Worm (Caenorhabditis elegans) whole organism, L3 larva: ENCODE measurements around the gene flap-1.

Source experiments
- lin-39 ChIP-seq: fragments of 150-350 bp; optimal IDR thresholded peaks from 2 replicates; lab custom pipeline; 2018; ENCODE audit warnings: missing biosample characterization, missing genetic modification reagents, missing genetic modification characterization
- mdl-1 ChIP-seq: fragments of 150-350 bp; optimal IDR thresholded peaks from 2 replicates; lab custom pipeline; 2014; ENCODE audit warnings: missing biosample characterization, missing genetic modification characterization
- nhr-28 ChIP-seq: fragments of 150-350 bp; optimal IDR thresholded peaks from 2 replicates; lab custom pipeline; 2014; ENCODE audit warnings: missing biosample characterization, missing genetic modification characterization
- nhr-76 ChIP-seq: fragments of 150-350 bp; sonication (generic microtip); optimal IDR thresholded peaks from 5 replicates; lab custom pipeline; 2014; ENCODE audit warnings: missing biosample characterization, missing genetic modification characterization
- tbx-2 ChIP-seq: sonication (generic microtip); optimal IDR thresholded peaks from 2 replicates; lab custom pipeline; 2016; ENCODE audit warnings: mild to moderate bottlenecking, missing genetic modification characterization, missing compliant biosample characterization
- unc-39 ChIP-seq: sonication (generic microtip); optimal IDR thresholded peaks from 4 replicates; lab custom pipeline; 2017; ENCODE audit warnings: missing biosample characterization, missing genetic modification characterization

- no peak for TF ChIP-seq nhr-28 (tag; lab: Kevin White, UChicago)
- no peak for TF ChIP-seq tbx-2 (tag; lab: Kevin White, UChicago)
- no peak for TF ChIP-seq unc-39 (tag; lab: Kevin White, UChicago)
- TF ChIP-seq mdl-1: no peak
- TF ChIP-seq lin-39 (tag; lab: Kevin White, UChicago): no peak
- TF ChIP-seq nhr-76 (tag; lab: Kevin White, UChicago): no peak
Observed at ce11 chrIII:6939523-6939922, 10.9 kb upstream of the flap-1 start, which contains the start of gene F57B9.3.
